Worm (Caenorhabditis elegans) whole organism, L1 larva: ENCODE measurements around the gene C50E3.15.

Experiments
- C04F5.9 ChIP-seq: sonication (generic microtip); optimal IDR thresholded peaks from 2 replicates; lab custom pipeline; 2016; ENCODE audit warnings: missing genetic modification characterization, missing compliant biosample characterization
- C16A3.4 ChIP-seq: fragments of 150-350 bp; optimal IDR thresholded peaks from 2 replicates; lab custom pipeline; 2014; ENCODE audit warnings: missing biosample characterization, missing genetic modification characterization
- F16B12.6 ChIP-seq: fragments of 150-350 bp; optimal IDR thresholded peaks from 2 replicates; lab custom pipeline; 2014; ENCODE audit warnings: missing biosample characterization, missing genetic modification characterization
- Y116A8C.19 ChIP-seq: sonication (generic microtip); optimal IDR thresholded peaks from 2 replicates; lab custom pipeline; 2016; ENCODE audit warnings: missing compliant biosample characterization, missing genetic modification characterization, borderline replicate concordance
- aha-1 ChIP-seq: fragments of 150-350 bp; optimal IDR thresholded peaks from 2 replicates; lab custom pipeline; 2014; ENCODE audit warnings: missing biosample characterization, missing genetic modification characterization
- alr-1 ChIP-seq: fragments of 200-800 bp; sonication (Bioruptor generic); optimal IDR thresholded peaks from 2 replicates; lab custom pipeline; 2018; ENCODE audit warnings: borderline replicate concordance, mild to moderate bottlenecking, missing genetic modification characterization, missing compliant biosample characterization
- blmp-1 ChIP-seq: fragments of 150-350 bp; optimal IDR thresholded peaks from 2 replicates; lab custom pipeline; 2014; ENCODE audit warnings: missing biosample characterization, missing genetic modification characterization
- ceh-8 ChIP-seq: fragments of 200-800 bp; sonication (Bioruptor generic); optimal IDR thresholded peaks from 2 replicates; lab custom pipeline; 2018; ENCODE audit warnings: mild to moderate bottlenecking, missing genetic modification characterization, moderate library complexity, missing compliant biosample characterization
- ceh-82 ChIP-seq, 3 experiments: fragments of 150-350 bp in 1 of 3; sonication (generic microtip) in 2 of 3; optimal IDR thresholded peaks; 2 replicates each; lab custom pipeline; 2014 to 2017; ENCODE audit warnings: missing biosample characterization in 3 of 3, missing genetic modification characterization in 3 of 3
- ces-1 ChIP-seq: fragments of 150-350 bp; optimal IDR thresholded peaks from 2 replicates; lab custom pipeline; 2014; ENCODE audit warnings: missing biosample characterization, missing genetic modification reagents, missing genetic modification characterization
- efl-1 ChIP-seq, 4 experiments: fragments of 150-350 bp; optimal IDR thresholded peaks in 3 of 4; peaks in 1 of 4; 1 replicate in 1 of 4; 2 replicates in 3 of 4; lab custom pipeline; 2014; ENCODE audit warnings: missing biosample characterization in 2 of 4, missing genetic modification characterization in 2 of 4, missing genetic modification reagents in 2 of 4
- efl-3 ChIP-seq: fragments of 200-800 bp; sonication (Bioruptor generic); optimal IDR thresholded peaks from 2 replicates; lab custom pipeline; 2018; ENCODE audit warnings: mild to moderate bottlenecking, missing genetic modification characterization, missing compliant biosample characterization
- elt-2 ChIP-seq: sonication (generic microtip); optimal IDR thresholded peaks from 2 replicates; lab custom pipeline; 2016; ENCODE audit warnings: missing genetic modification characterization, mild to moderate bottlenecking, inconsistent platforms, missing compliant biosample characterization, missing genetic modification reagents
- elt-3 ChIP-seq, 6 experiments: fragments of 150-350 bp in 1 of 6; sonication (generic microtip); optimal IDR thresholded peaks; 2 replicates each; lab custom pipeline; 2017 to 2018; ENCODE audit warnings: missing biosample characterization in 6 of 6, missing genetic modification characterization in 6 of 6, inconsistent platforms in 1 of 6
- ets-5 ChIP-seq: fragments of 200-800 bp; sonication (Bioruptor generic); IDR thresholded peaks from 2 replicates; pipeline ENCODE4 v1.3.6; 2022; ENCODE audit warnings: missing genetic modification characterization, missing compliant biosample characterization
- fkh-10 ChIP-seq: sonication (generic microtip); optimal IDR thresholded peaks from 2 replicates; lab custom pipeline; 2017; ENCODE audit warnings: missing biosample characterization, missing genetic modification reagents, missing genetic modification characterization
- fkh-4 ChIP-seq: sonication (generic microtip); optimal IDR thresholded peaks from 2 replicates; lab custom pipeline; 2016; ENCODE audit warnings: missing compliant biosample characterization, missing genetic modification characterization, borderline replicate concordance
- fkh-8 ChIP-seq: sonication (generic microtip); optimal IDR thresholded peaks from 2 replicates; lab custom pipeline; 2016; ENCODE audit warnings: mild to moderate bottlenecking, missing genetic modification characterization, missing compliant biosample characterization
- fos-1 ChIP-seq: fragments of 150-350 bp; optimal IDR thresholded peaks from 2 replicates; lab custom pipeline; 2014; ENCODE audit warnings: missing biosample characterization, missing genetic modification characterization
- grh-1 ChIP-seq: fragments of 200-800 bp; sonication (Bioruptor generic); IDR thresholded peaks from 2 replicates; pipeline ENCODE4 v1.3.6; 2022; ENCODE audit warnings: missing genetic modification reagents, missing genetic modification characterization, missing compliant biosample characterization
- hlh-4 ChIP-seq: sonication (generic microtip); optimal IDR thresholded peaks from 2 replicates; lab custom pipeline; 2016; ENCODE audit warnings: mild to moderate bottlenecking, missing genetic modification characterization, missing compliant biosample characterization
- hpl-2 ChIP-seq: fragments of 150-350 bp; optimal IDR thresholded peaks from 2 replicates; lab custom pipeline; 2014; ENCODE audit warnings: missing biosample characterization, missing genetic modification reagents, missing genetic modification characterization
- irx-1 ChIP-seq: sonication (generic microtip); optimal IDR thresholded peaks from 2 replicates; lab custom pipeline; 2016; ENCODE audit warnings: missing genetic modification characterization, missing compliant biosample characterization
- jun-1 ChIP-seq: fragments of 150-350 bp; optimal IDR thresholded peaks from 2 replicates; lab custom pipeline; 2014; ENCODE audit warnings: missing biosample characterization, missing genetic modification reagents, missing genetic modification characterization
- lin-13 ChIP-seq: fragments of 150-350 bp; optimal IDR thresholded peaks from 2 replicates; lab custom pipeline; 2014; ENCODE audit warnings: missing biosample characterization, missing genetic modification reagents, missing genetic modification characterization
- lin-15B ChIP-seq: fragments of 150-350 bp; sonication (generic microtip); optimal IDR thresholded peaks from 3 replicates; lab custom pipeline; 2014; ENCODE audit warnings: missing biosample characterization, missing genetic modification characterization
- lin-39 ChIP-seq: fragments of 150-350 bp; optimal IDR thresholded peaks from 2 replicates; lab custom pipeline; 2014; ENCODE audit warnings: missing biosample characterization, missing genetic modification reagents, missing genetic modification characterization
- lir-3 ChIP-seq: sonication (generic microtip); optimal IDR thresholded peaks from 2 replicates; lab custom pipeline; 2016; ENCODE audit warnings: mild to moderate bottlenecking, missing genetic modification characterization, moderate library complexity, missing compliant biosample characterization; ENCODE audit not compliant: poor library complexity
- lsy-2 ChIP-seq, 2 experiments: fragments of 150-350 bp; optimal IDR thresholded peaks; 2 replicates each; lab custom pipeline; 2014; ENCODE audit warnings: missing biosample characterization in 2 of 2, missing genetic modification characterization in 2 of 2
- mab-9 ChIP-seq: fragments of 200-800 bp; sonication (Bioruptor generic); IDR thresholded peaks from 2 replicates; pipeline ENCODE4 v1.3.6; 2022; ENCODE audit warnings: missing genetic modification reagents, missing genetic modification characterization, missing compliant biosample characterization
- mdl-1 ChIP-seq, 2 experiments: fragments of 150-350 bp; optimal IDR thresholded peaks; 2 replicates each; lab custom pipeline; 2014 to 2017; ENCODE audit warnings: missing biosample characterization in 2 of 2, missing genetic modification characterization in 2 of 2, inconsistent platforms in 1 of 2
- mef-2 ChIP-seq: fragments of 150-350 bp; optimal IDR thresholded peaks from 2 replicates; lab custom pipeline; 2014; ENCODE audit warnings: missing biosample characterization, missing genetic modification characterization
- nhr-11 ChIP-seq: fragments of 150-350 bp; optimal IDR thresholded peaks from 2 replicates; lab custom pipeline; 2014; ENCODE audit warnings: missing biosample characterization, missing genetic modification characterization
- nhr-12 ChIP-seq: sonication (generic microtip); optimal IDR thresholded peaks from 2 replicates; lab custom pipeline; 2017; ENCODE audit warnings: missing biosample characterization, missing genetic modification characterization
- nhr-19 ChIP-seq: fragments of 200-800 bp; sonication (Bioruptor generic); conservative IDR thresholded peaks from 2 replicates; pipeline ENCODE4 v1.3.6; 2022; ENCODE audit warnings: missing genetic modification characterization, missing compliant biosample characterization
- nhr-20 ChIP-seq: sonication (generic microtip); optimal IDR thresholded peaks from 2 replicates; lab custom pipeline; 2016; ENCODE audit warnings: mild to moderate bottlenecking, missing genetic modification characterization, missing compliant biosample characterization
- nhr-237 ChIP-seq: fragments of 150-350 bp; optimal IDR thresholded peaks from 2 replicates; lab custom pipeline; 2014; ENCODE audit warnings: missing biosample characterization, missing genetic modification characterization
- nhr-47 ChIP-seq: sonication (generic microtip); optimal IDR thresholded peaks from 2 replicates; lab custom pipeline; 2016; ENCODE audit warnings: mild to moderate bottlenecking, missing genetic modification characterization, moderate library complexity, missing compliant biosample characterization
- nhr-71 ChIP-seq: sonication (generic microtip); optimal IDR thresholded peaks from 2 replicates; lab custom pipeline; 2016; ENCODE audit warnings: mild to moderate bottlenecking, missing genetic modification characterization, moderate library complexity, missing compliant biosample characterization
- nhr-76 ChIP-seq: sonication (generic microtip); optimal IDR thresholded peaks from 2 replicates; lab custom pipeline; 2017; ENCODE audit warnings: missing biosample characterization, missing genetic modification characterization
- nhr-77 ChIP-seq: fragments of 150-350 bp; optimal IDR thresholded peaks from 2 replicates; lab custom pipeline; 2014; ENCODE audit warnings: missing biosample characterization, missing genetic modification characterization
- nhr-84 ChIP-seq: sonication (generic microtip); optimal IDR thresholded peaks from 2 replicates; lab custom pipeline; 2017; ENCODE audit warnings: missing biosample characterization, missing genetic modification characterization
- nhr-85 ChIP-seq: sonication (generic microtip); peaks from one replicate; lab custom pipeline; 2016; ENCODE audit warnings: missing genetic modification characterization, inconsistent platforms, missing compliant biosample characterization
- pag-3 ChIP-seq: sonication (generic microtip); optimal IDR thresholded peaks from 2 replicates; lab custom pipeline; 2017; ENCODE audit warnings: missing genetic modification characterization, mild to moderate bottlenecking, missing compliant biosample characterization, antibody characterized with exemption, borderline replicate concordance; ENCODE audit not compliant: insufficient read depth
- pqm-1 ChIP-seq: sonication (generic microtip); optimal IDR thresholded peaks from 3 replicates; lab custom pipeline; 2017; ENCODE audit warnings: missing biosample characterization, missing genetic modification characterization
- rnt-1 ChIP-seq: sonication (generic microtip); optimal IDR thresholded peaks from 2 replicates; lab custom pipeline; 2016; ENCODE audit warnings: mild to moderate bottlenecking, missing genetic modification characterization, moderate library complexity, missing compliant biosample characterization
- snpc-4 ChIP-seq: fragments of 150-350 bp; optimal IDR thresholded peaks from 2 replicates; lab custom pipeline; 2014; ENCODE audit warnings: missing biosample characterization, missing genetic modification characterization
- sptf-1 ChIP-seq: fragments of 150-350 bp; optimal IDR thresholded peaks from 2 replicates; lab custom pipeline; 2014; ENCODE audit warnings: missing biosample characterization, missing genetic modification characterization
- swsn-7 ChIP-seq: sonication (generic microtip); optimal IDR thresholded peaks from 2 replicates; lab custom pipeline; 2016; ENCODE audit warnings: missing genetic modification characterization, missing compliant biosample characterization
- unc-130 ChIP-seq: fragments of 150-350 bp; optimal IDR thresholded peaks from 2 replicates; lab custom pipeline; 2017; ENCODE audit warnings: missing biosample characterization, missing genetic modification characterization, inconsistent platforms
- unc-62 ChIP-seq: fragments of 150-350 bp; optimal IDR thresholded peaks from 2 replicates; lab custom pipeline; 2014; ENCODE audit warnings: missing biosample characterization, missing genetic modification reagents, missing genetic modification characterization
- zip-4 ChIP-seq: fragments of 200-800 bp; sonication (Bioruptor generic); optimal IDR thresholded peaks from 2 replicates; lab custom pipeline; 2018; ENCODE audit warnings: mild to moderate bottlenecking, missing genetic modification characterization, moderate library complexity, missing compliant biosample characterization
- ztf-4 ChIP-seq: fragments of 150-350 bp; optimal IDR thresholded peaks from 2 replicates; lab custom pipeline; 2014; ENCODE audit warnings: missing biosample characterization, missing genetic modification characterization

Gene C50E3.15

DNA sequence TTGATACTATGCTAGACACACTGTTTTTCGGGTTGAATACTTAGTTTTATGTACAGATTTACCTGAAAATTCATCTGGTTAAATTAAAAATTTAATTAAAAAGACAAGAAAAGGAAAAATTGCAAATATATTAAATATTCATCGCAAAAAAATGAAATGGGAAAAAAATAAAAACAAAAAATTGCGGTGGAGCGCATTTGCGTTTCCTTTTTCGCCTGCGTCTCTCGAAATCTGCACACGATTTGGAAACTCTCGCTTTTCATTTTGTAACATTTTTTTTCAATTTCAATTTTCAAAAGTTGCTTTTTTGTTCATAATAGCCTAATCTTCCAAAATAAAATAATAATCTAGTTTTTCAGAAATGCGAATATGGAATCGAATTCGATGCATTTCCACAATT, 30.6 kb upstream of the C50E3.15 start, which contains the start of the genes F19F10.11 and C50E3.5:
F19F10.11 (minus strand) TSS at position 68 of the 400 bp plus-strand sequence.
C50E3.5 (plus strand) TSS at position 360 of the 400 bp plus-strand sequence.
- TF ChIP-seq C04F5.9 (tag; lab: Kevin White, UChicago) (no peak), F16B12.6 (no peak), lin-15B (peak; percentile 38), Y116A8C.19 (tag; lab: Kevin White, UChicago) (no peak), nhr-20 (tag; lab: Kevin White, UChicago) (peak; percentile 69), nhr-76 (tag; lab: Kevin White, UChicago) (no peak), pag-3 (peak; percentile 22), pqm-1 (tag; lab: Kevin White, UChicago) (no peak), elt-2 (tag; lab: Kevin White, UChicago) (no peak), nhr-84 (no peak), ets-5 (no peak), blmp-1 (tag; lab: Kevin White, UChicago) (peak; percentile 56), jun-1 (tag; lab: Kevin White, UChicago) (no peak), unc-62 (GFP tag; lab: Kevin White, UChicago) (no peak), sptf-1 (no peak), grh-1 (GFP tag; lab: Robert Waterston, UW) (peak; percentile 18; the same call in 1 of the 2 replicates), irx-1 (tag; lab: Kevin White, UChicago) (peak; percentile 42), ztf-4 (tag; lab: Kevin White, UChicago) (no peak), nhr-19 (peak; percentile 66), nhr-12 (no peak), ces-1 (GFP tag; lab: Kevin White, UChicago) (no peak), lsy-2 (tag; optimal IDR thresholded peaks at IDR 0.05; lab: Kevin White, UChicago) (peak; percentile 71 to 74), nhr-77 (tag; lab: Kevin White, UChicago) (no peak), efl-3 (GFP tag; lab: Kevin White, UChicago) (no peak), fkh-8 (no peak), nhr-237 (tag; lab: Kevin White, UChicago) (no peak), mab-9 (GFP tag; lab: Robert Waterston, UW) (no peak), fkh-4 (tag; lab: Kevin White, UChicago) (no peak), fkh-10 (GFP tag; lab: Kevin White, UChicago) (no peak), unc-130 (tag; lab: Kevin White, UChicago) (no peak), snpc-4 (tag; lab: Kevin White, UChicago) (peak; percentile 68), C16A3.4 (tag; lab: Kevin White, UChicago) (peak; percentile 67), ceh-82 (tag; optimal IDR thresholded peaks at IDR 0.05; lab: Kevin White, UChicago) (peak; percentile 21 to 60 (median 44)), hlh-4 (tag; lab: Kevin White, UChicago) (no peak), rnt-1 (tag; lab: Kevin White, UChicago) (peak; percentile 57), swsn-7 (peak; percentile 70), hpl-2 (GFP tag; lab: Kevin White, UChicago) (no peak), ceh-8 (GFP tag; lab: Kevin White, UChicago) (no peak), lin-13 (GFP tag; lab: Kevin White, UChicago) (peak; percentile 53), efl-1 (optimal IDR thresholded peaks at IDR 0.05; lab: Kevin White, UChicago) (peak; percentile 69 to 71), efl-1 (GFP tag; optimal IDR thresholded peaks at IDR 0.05 in 1 of 2; lab: Kevin White, UChicago) (peak; percentile 69 to 95), alr-1 (no peak), nhr-85 (peak; percentile 74), mef-2 (tag; lab: Kevin White, UChicago) (no peak), mdl-1 (tag; optimal IDR thresholded peaks at IDR 0.05; lab: Kevin White, UChicago) (peak in 1 of 2 experiments; percentile 32), lin-39 (no peak), nhr-47 (peak; percentile 73), lir-3 (tag; lab: Kevin White, UChicago) (no peak), elt-3 (tag; optimal IDR thresholded peaks at IDR 0.05; lab: Kevin White, UChicago) (peak in 1 of 6 experiments; percentile 57), aha-1 (tag; lab: Kevin White, UChicago) (no peak), nhr-71 (tag; lab: Kevin White, UChicago) (peak; percentile 79), nhr-11 (no peak), zip-4 (GFP tag; lab: Kevin White, UChicago) (no peak), fos-1 (tag; lab: Kevin White, UChicago) (peak; percentile 46)
